Worm (Caenorhabditis elegans) whole organism, L1 larva: ENCODE results near the gene ZK813.3.

Source experiments
- C04F5.9 ChIP-seq: sonication (generic microtip); optimal IDR thresholded peaks from 2 replicates; lab custom pipeline; 2016; ENCODE audit warnings: missing genetic modification characterization, missing compliant biosample characterization
- C16A3.4 ChIP-seq: fragments of 150-350 bp; optimal IDR thresholded peaks from 2 replicates; lab custom pipeline; 2014; ENCODE audit warnings: missing biosample characterization, missing genetic modification characterization
- Y116A8C.19 ChIP-seq: sonication (generic microtip); optimal IDR thresholded peaks from 2 replicates; lab custom pipeline; 2016; ENCODE audit warnings: missing compliant biosample characterization, missing genetic modification characterization, borderline replicate concordance
- ama-1 ChIP-seq: fragments of 150-350 bp; optimal IDR thresholded peaks from 2 replicates; lab custom pipeline; 2014
- ceh-88 ChIP-seq: fragments of 200-800 bp; sonication (Bioruptor generic); IDR thresholded peaks from 2 replicates; pipeline ENCODE4 v1.3.6; 2022; ENCODE audit warnings: missing genetic modification characterization, missing compliant biosample characterization
- efl-1 ChIP-seq, 4 experiments: fragments of 150-350 bp; optimal IDR thresholded peaks in 3 of 4; peaks in 1 of 4; 1 replicate in 1 of 4; 2 replicates in 3 of 4; lab custom pipeline; 2014; ENCODE audit warnings: missing biosample characterization in 2 of 4, missing genetic modification characterization in 2 of 4, missing genetic modification reagents in 2 of 4
- efl-3 ChIP-seq: fragments of 200-800 bp; sonication (Bioruptor generic); optimal IDR thresholded peaks from 2 replicates; lab custom pipeline; 2018; ENCODE audit warnings: mild to moderate bottlenecking, missing genetic modification characterization, missing compliant biosample characterization
- egl-13 ChIP-seq: sonication (generic microtip); optimal IDR thresholded peaks from 2 replicates; lab custom pipeline; 2016; ENCODE audit warnings: missing genotype, missing genetic modification reagents, missing genetic modification characterization, missing compliant biosample characterization
- elt-2 ChIP-seq: sonication (generic microtip); optimal IDR thresholded peaks from 2 replicates; lab custom pipeline; 2016; ENCODE audit warnings: missing genetic modification characterization, mild to moderate bottlenecking, inconsistent platforms, missing compliant biosample characterization, missing genetic modification reagents
- ets-5 ChIP-seq: fragments of 200-800 bp; sonication (Bioruptor generic); IDR thresholded peaks from 2 replicates; pipeline ENCODE4 v1.3.6; 2022; ENCODE audit warnings: missing genetic modification characterization, missing compliant biosample characterization
- grh-1 ChIP-seq: fragments of 200-800 bp; sonication (Bioruptor generic); IDR thresholded peaks from 2 replicates; pipeline ENCODE4 v1.3.6; 2022; ENCODE audit warnings: missing genetic modification reagents, missing genetic modification characterization, missing compliant biosample characterization
- hpl-2 ChIP-seq: fragments of 150-350 bp; optimal IDR thresholded peaks from 2 replicates; lab custom pipeline; 2014; ENCODE audit warnings: missing biosample characterization, missing genetic modification reagents, missing genetic modification characterization
- lin-13 ChIP-seq: fragments of 150-350 bp; optimal IDR thresholded peaks from 2 replicates; lab custom pipeline; 2014; ENCODE audit warnings: missing biosample characterization, missing genetic modification reagents, missing genetic modification characterization
- lin-14 ChIP-seq: fragments of 200-800 bp; sonication (Bioruptor generic); optimal IDR thresholded peaks from 2 replicates; lab custom pipeline; 2018; ENCODE audit warnings: mild to moderate bottlenecking, missing genetic modification characterization, moderate library complexity, missing compliant biosample characterization
- lin-15B ChIP-seq: fragments of 150-350 bp; sonication (generic microtip); optimal IDR thresholded peaks from 3 replicates; lab custom pipeline; 2014; ENCODE audit warnings: missing biosample characterization, missing genetic modification characterization
- lin-39 ChIP-seq: fragments of 150-350 bp; optimal IDR thresholded peaks from 2 replicates; lab custom pipeline; 2014; ENCODE audit warnings: missing biosample characterization, missing genetic modification reagents, missing genetic modification characterization
- lir-3 ChIP-seq: sonication (generic microtip); optimal IDR thresholded peaks from 2 replicates; lab custom pipeline; 2016; ENCODE audit warnings: mild to moderate bottlenecking, missing genetic modification characterization, moderate library complexity, missing compliant biosample characterization; ENCODE audit not compliant: poor library complexity
- mep-1 ChIP-seq: fragments of 150-350 bp; optimal IDR thresholded peaks from 2 replicates; lab custom pipeline; 2014; ENCODE audit warnings: missing biosample characterization, missing genetic modification characterization
- nhr-12 ChIP-seq: sonication (generic microtip); optimal IDR thresholded peaks from 2 replicates; lab custom pipeline; 2017; ENCODE audit warnings: missing biosample characterization, missing genetic modification characterization
- nhr-20 ChIP-seq: sonication (generic microtip); optimal IDR thresholded peaks from 2 replicates; lab custom pipeline; 2016; ENCODE audit warnings: mild to moderate bottlenecking, missing genetic modification characterization, missing compliant biosample characterization
- nhr-237 ChIP-seq: fragments of 150-350 bp; optimal IDR thresholded peaks from 2 replicates; lab custom pipeline; 2014; ENCODE audit warnings: missing biosample characterization, missing genetic modification characterization
- nhr-28 ChIP-seq: fragments of 150-350 bp; optimal IDR thresholded peaks from 2 replicates; lab custom pipeline; 2014; ENCODE audit warnings: missing biosample characterization, missing genetic modification characterization
- nhr-47 ChIP-seq: sonication (generic microtip); optimal IDR thresholded peaks from 2 replicates; lab custom pipeline; 2016; ENCODE audit warnings: mild to moderate bottlenecking, missing genetic modification characterization, moderate library complexity, missing compliant biosample characterization
- nhr-76 ChIP-seq: sonication (generic microtip); optimal IDR thresholded peaks from 2 replicates; lab custom pipeline; 2017; ENCODE audit warnings: missing biosample characterization, missing genetic modification characterization
- nhr-77 ChIP-seq: fragments of 150-350 bp; optimal IDR thresholded peaks from 2 replicates; lab custom pipeline; 2014; ENCODE audit warnings: missing biosample characterization, missing genetic modification characterization
- nhr-85 ChIP-seq: sonication (generic microtip); peaks from one replicate; lab custom pipeline; 2016; ENCODE audit warnings: missing genetic modification characterization, inconsistent platforms, missing compliant biosample characterization
- nhr-90 ChIP-seq: sonication (generic microtip); optimal IDR thresholded peaks from 2 replicates; lab custom pipeline; 2016; ENCODE audit warnings: mild to moderate bottlenecking, missing genetic modification characterization, missing compliant biosample characterization; ENCODE audit not compliant: poor library complexity
- pag-3 ChIP-seq: sonication (generic microtip); optimal IDR thresholded peaks from 2 replicates; lab custom pipeline; 2017; ENCODE audit warnings: missing genetic modification characterization, mild to moderate bottlenecking, missing compliant biosample characterization, antibody characterized with exemption, borderline replicate concordance; ENCODE audit not compliant: insufficient read depth
- pax-3 ChIP-seq: fragments of 200-800 bp; sonication (Bioruptor generic); optimal IDR thresholded peaks from 2 replicates; lab custom pipeline; 2018; ENCODE audit warnings: mild to moderate bottlenecking, missing genetic modification characterization, moderate library complexity, missing compliant biosample characterization
- pqm-1 ChIP-seq: sonication (generic microtip); optimal IDR thresholded peaks from 3 replicates; lab custom pipeline; 2017; ENCODE audit warnings: missing biosample characterization, missing genetic modification characterization
- skn-1 ChIP-seq: fragments of 150-350 bp; optimal IDR thresholded peaks from 2 replicates; lab custom pipeline; 2014; ENCODE audit warnings: missing biosample characterization, missing genetic modification characterization
- snpc-4 ChIP-seq: fragments of 150-350 bp; optimal IDR thresholded peaks from 2 replicates; lab custom pipeline; 2014; ENCODE audit warnings: missing biosample characterization, missing genetic modification characterization
- sptf-1 ChIP-seq: fragments of 150-350 bp; optimal IDR thresholded peaks from 2 replicates; lab custom pipeline; 2014; ENCODE audit warnings: missing biosample characterization, missing genetic modification characterization
- sup-37 ChIP-seq: fragments of 200-800 bp; sonication (Bioruptor generic); optimal IDR thresholded peaks from 2 replicates; lab custom pipeline; 2018; ENCODE audit warnings: mild to moderate bottlenecking, missing genetic modification characterization, missing compliant biosample characterization
- tlp-1 ChIP-seq: fragments of 150-350 bp; optimal IDR thresholded peaks from 2 replicates; lab custom pipeline; 2014; ENCODE audit warnings: missing biosample characterization, missing genetic modification characterization
- unc-130 ChIP-seq: fragments of 150-350 bp; optimal IDR thresholded peaks from 2 replicates; lab custom pipeline; 2017; ENCODE audit warnings: missing biosample characterization, missing genetic modification characterization, inconsistent platforms
- unc-62 ChIP-seq: fragments of 150-350 bp; optimal IDR thresholded peaks from 2 replicates; lab custom pipeline; 2014; ENCODE audit warnings: missing biosample characterization, missing genetic modification reagents, missing genetic modification characterization
- unc-98 ChIP-seq: fragments of 200-800 bp; sonication (Bioruptor generic); IDR thresholded peaks from 2 replicates; pipeline ENCODE4 v1.3.6; 2022; ENCODE audit warnings: missing genetic modification characterization, missing compliant biosample characterization
- zag-1 ChIP-seq: fragments of 150-350 bp; optimal IDR thresholded peaks from 2 replicates; lab custom pipeline; 2014; ENCODE audit warnings: missing biosample characterization, missing genetic modification characterization
- zip-4 ChIP-seq: fragments of 200-800 bp; sonication (Bioruptor generic); optimal IDR thresholded peaks from 2 replicates; lab custom pipeline; 2018; ENCODE audit warnings: mild to moderate bottlenecking, missing genetic modification characterization, moderate library complexity, missing compliant biosample characterization

The ZK813.3 gene

ce11 chrX:3401701-3402100 is 39.9 kb upstream of the ZK813.3 start, which contains the start of gene C04F6.9:
Gene C04F6.9, plus strand, starts transcription at chrX:3402001.
- no peak for TF ChIP-seq lin-15B (tag; lab: Kevin White, UChicago)
- no peak for TF ChIP-seq C16A3.4
- no peak for TF ChIP-seq efl-3
- TF ChIP-seq efl-1 (optimal IDR thresholded peaks at IDR 0.05; lab: Kevin White, UChicago): no peak
- no peak for TF ChIP-seq efl-1 (GFP tag; optimal IDR thresholded peaks at IDR 0.05 in 1 of 2; lab: Kevin White, UChicago)
- TF ChIP-seq nhr-28 (tag; lab: Kevin White, UChicago): no peak
- no peak for TF ChIP-seq nhr-77 (tag; lab: Kevin White, UChicago)
- no peak for TF ChIP-seq elt-2 (tag; lab: Kevin White, UChicago)
- no peak for TF ChIP-seq nhr-237 (tag; lab: Kevin White, UChicago)
- no peak for TF ChIP-seq zip-4 (GFP tag; lab: Kevin White, UChicago)
- no peak for TF ChIP-seq zag-1
- TF ChIP-seq lir-3 (tag; lab: Kevin White, UChicago): no peak
- TF ChIP-seq pqm-1: no peak
- TF ChIP-seq sup-37: no peak
- TF ChIP-seq skn-1 (tag; lab: Kevin White, UChicago): no peak
- TF ChIP-seq grh-1: no peak
- no peak for TF ChIP-seq unc-98 (GFP tag; lab: Robert Waterston, UW)
- TF ChIP-seq nhr-20: no peak
- no peak for TF ChIP-seq unc-62

- TF ChIP-seq nhr-12 (tag; lab: Kevin White, UChicago): no peak
- no peak for TF ChIP-seq lin-15B (tag; lab: Kevin White, UChicago)
- no peak for TF ChIP-seq tlp-1 (tag; lab: Kevin White, UChicago)
- TF ChIP-seq pag-3: no peak
- no peak for TF ChIP-seq mep-1 (tag; lab: Kevin White, UChicago)
- TF ChIP-seq sptf-1 (tag; lab: Kevin White, UChicago): no peak
- no peak for TF ChIP-seq unc-130 (tag; lab: Kevin White, UChicago)
- no peak for TF ChIP-seq ceh-88 (GFP tag; lab: Robert Waterston, UW)
- no peak for TF ChIP-seq lin-39 (tag; lab: Kevin White, UChicago)
- TF ChIP-seq snpc-4 (tag; lab: Kevin White, UChicago): no peak
- TF ChIP-seq nhr-77 (tag; lab: Kevin White, UChicago): no peak
- TF ChIP-seq lin-14: no peak
- no peak for TF ChIP-seq C04F5.9
- no peak for TF ChIP-seq ets-5 (GFP tag; lab: Robert Waterston, UW)
- no peak for TF ChIP-seq pax-3
- TF ChIP-seq nhr-47 (tag; lab: Kevin White, UChicago): no peak
- TF ChIP-seq nhr-76 (tag; lab: Kevin White, UChicago): no peak
- no peak for TF ChIP-seq lin-13 (GFP tag; lab: Kevin White, UChicago)
- no peak for TF ChIP-seq skn-1 (tag; lab: Kevin White, UChicago)
- TF ChIP-seq nhr-237 (tag; lab: Kevin White, UChicago): no peak
- TF ChIP-seq, all 84 proteins: peak for 0
Observed at ce11 chrX:3403195-3403594, 38.4 kb upstream of the ZK813.3 start, which contains the start of gene vit-5. Gene vit-5, plus strand, starts transcription at chrX:3403471.

ce11 chrX:3408717-3409303 is 32.8 kb upstream of the ZK813.3 start:
- TF ChIP-seq egl-13 (tag; lab: Kevin White, UChicago) (no peak), ama-1 (lab: Kevin White, UChicago) (no peak), nhr-90 (tag; lab: Kevin White, UChicago) (no peak), sptf-1 (tag; lab: Kevin White, UChicago) (no peak), nhr-85 (tag; lab: Kevin White, UChicago) (no peak), Y116A8C.19 (tag; lab: Kevin White, UChicago) (no peak), efl-1 (optimal IDR thresholded peaks at IDR 0.05; lab: Kevin White, UChicago) (no peak), efl-1 (GFP tag; optimal IDR thresholded peaks at IDR 0.05 in 1 of 2; lab: Kevin White, UChicago) (no peak), ceh-88 (GFP tag; lab: Robert Waterston, UW) (no peak), efl-3 (no peak), pax-3 (no peak), hpl-2 (GFP tag; lab: Kevin White, UChicago) (no peak), nhr-28 (tag; lab: Kevin White, UChicago) (no peak), unc-62 (no peak), unc-98 (GFP tag; lab: Robert Waterston, UW) (no peak)
